Fruit fly (Drosophila melanogaster): ENCODE measurements around the gene Surf4.

The Surf4 gene

DNA sequence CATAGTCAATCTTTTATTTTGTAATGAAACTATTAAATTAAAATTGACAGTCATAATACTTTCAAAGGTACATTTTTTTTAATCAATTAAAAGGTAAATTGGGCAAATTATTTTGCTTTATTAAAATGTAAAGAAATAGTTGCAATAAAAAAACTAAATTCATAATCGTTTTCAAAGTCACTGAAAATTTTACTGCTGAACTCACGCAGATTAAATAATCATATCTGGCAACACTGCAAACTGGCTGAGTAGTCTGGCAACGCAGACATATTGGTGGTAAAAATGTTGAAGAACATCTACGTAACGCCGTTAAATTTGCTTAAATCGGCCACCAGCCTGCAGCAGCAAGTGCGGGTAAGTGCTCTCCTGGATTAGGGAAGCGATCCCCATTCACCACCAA is 15.5 kb downstream of the Surf4 start, which contains the start of gene mRpL9 (continued):
- TF ChIP-seq HmgD (GFP tag; optimal IDR thresholded peaks at IDR 0.05) (peak; percentile 17), en (GFP tag; optimal IDR thresholded peaks at IDR 0.05) (no peak), ranshi (GFP tag; IDR thresholded peaks at IDR 0.05) (no peak), CG10267 (tag; optimal IDR thresholded peaks at IDR 0.05) (peak; percentile 47), CG4617 (GFP tag; optimal IDR thresholded peaks at IDR 0.05; ENCODE audit: borderline replicate concordance) (peak; percentile 76), fru (optimal IDR thresholded peaks at IDR 0.05) (no peak), onecut (GFP tag; IDR thresholded peaks at IDR 0.05) (no peak), ems (GFP tag; optimal IDR thresholded peaks at IDR 0.05) (no peak), CG30403 (GFP tag; optimal IDR thresholded peaks at IDR 0.05) (peak; percentile 43), E2f2 (GFP tag; IDR thresholded peaks at IDR 0.05) (peak; percentile 70), zf30C (GFP tag; optimal IDR thresholded peaks at IDR 0.05) (peak; percentile 10), Hr78 (GFP tag; optimal IDR thresholded peaks at IDR 0.05) (no peak), CG17912 (GFP tag; optimal IDR thresholded peaks at IDR 0.05) (no peak), Camta (GFP tag; optimal IDR thresholded peaks at IDR 0.05) (no peak), CG6683 (GFP tag; optimal IDR thresholded peaks at IDR 0.05) (no peak), Doc3 (GFP tag; IDR thresholded peaks at IDR 0.05; ENCODE audit: partially characterized antibody) (peak; percentile 34; the same call in 1 of the 3 replicates), Fer2 (tag; optimal IDR thresholded peaks at IDR 0.05) (no peak), CG12391 (tag; optimal IDR thresholded peaks at IDR 0.05) (peak; percentile 42), Gug (GFP tag; IDR thresholded peaks at IDR 0.05) (peak; percentile 41; the same call in 1 of the 4 replicates), CG8281 (tag; optimal IDR thresholded peaks at IDR 0.05) (no peak), tap (tag; optimal IDR thresholded peaks at IDR 0.05) (no peak), CG4730 (GFP tag; IDR thresholded peaks at IDR 0.05) (no peak), fd96Cb (tag; optimal IDR thresholded peaks at IDR 0.05) (no peak), Fer1 (GFP tag; optimal IDR thresholded peaks at IDR 0.05) (peak; percentile 20), Pdp1 (GFP tag; optimal IDR thresholded peaks at IDR 0.05) (peak in 1 of 2 experiments; percentile 93), Xrp1 (GFP tag; IDR thresholded peaks at IDR 0.05) (no peak), chif (GFP tag; optimal IDR thresholded peaks at IDR 0.05) (no peak), CG3847 (GFP tag; IDR thresholded peaks at IDR 0.05) (peak; percentile 58), CG8290 (GFP tag; optimal IDR thresholded peaks at IDR 0.05) (no peak), CG8290 (tag; optimal IDR thresholded peaks at IDR 0.05) (no peak), CG12155 (GFP tag; optimal IDR thresholded peaks at IDR 0.05) (peak; percentile 65), fd3F (GFP tag; optimal IDR thresholded peaks at IDR 0.05) (no peak)

DNA sequence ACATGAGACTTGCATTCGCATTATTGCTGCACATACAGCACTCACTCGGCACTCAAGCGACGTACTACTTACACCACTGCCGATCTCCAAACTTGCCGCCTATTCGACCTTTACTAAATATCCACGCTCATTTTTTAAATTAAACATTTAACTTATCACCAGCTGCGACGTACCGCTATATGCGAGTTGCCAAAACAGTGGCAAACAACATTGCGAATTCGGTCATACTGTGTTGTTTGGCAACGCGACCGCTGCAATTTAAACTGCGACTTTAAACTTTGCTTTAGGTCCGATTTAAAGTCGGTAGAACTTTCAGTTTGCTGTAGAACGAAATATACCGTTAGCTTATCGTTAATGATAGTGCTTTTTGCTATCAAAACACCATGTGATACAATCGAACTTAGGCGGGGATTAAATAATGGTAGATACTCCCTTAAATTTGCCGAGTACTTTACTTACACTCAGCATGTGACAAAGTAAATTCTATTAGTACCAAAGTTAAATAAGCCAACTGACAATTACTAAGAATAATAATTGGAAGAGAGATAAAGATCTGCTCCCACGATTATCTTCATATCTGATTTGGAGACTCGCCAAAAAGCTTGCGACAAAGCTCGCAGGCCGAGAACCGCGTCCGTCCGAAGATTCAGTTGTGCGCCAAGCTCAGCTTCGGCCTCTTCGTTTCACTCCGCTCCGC is 17.7 kb downstream of the Surf4 start, which contains the start of the genes CG6236 and ea:
Gene CG6236, minus strand, starts transcription at position 187 of the 697 bp plus-strand sequence.
Gene ea, plus strand, starts transcription at position 647 of the 697 bp plus-strand sequence.
- no peak for TF ChIP-seq maf-S (GFP tag; optimal IDR thresholded peaks at IDR 0.05)
- no peak for TF ChIP-seq Bteb2 (GFP tag; optimal IDR thresholded peaks at IDR 0.05)
- TF ChIP-seq sima (GFP tag; optimal IDR thresholded peaks at IDR 0.05): no peak
- no peak for TF ChIP-seq CG6175 (GFP tag; IDR thresholded peaks at IDR 0.05)
- no peak for TF ChIP-seq CG8478 (optimal IDR thresholded peaks at IDR 0.05)
- no peak for TF ChIP-seq lilli (GFP tag; optimal IDR thresholded peaks at IDR 0.05)
- TF ChIP-seq bbx (GFP tag; IDR thresholded peaks at IDR 0.05; ENCODE audit: partially characterized antibody): no peak
- no peak for TF ChIP-seq CG2202 (tag; optimal IDR thresholded peaks at IDR 0.05)
- TF ChIP-seq Trl (optimal IDR thresholded peaks at IDR 0.05): no peak
- TF ChIP-seq Trl (GFP tag; optimal IDR thresholded peaks at IDR 0.05): no peak
- TF ChIP-seq CG9797 (GFP tag; optimal IDR thresholded peaks at IDR 0.05): peak; percentile 65
- TF ChIP-seq pb (GFP tag; optimal IDR thresholded peaks at IDR 0.05): no peak
- TF ChIP-seq Nf-YB (GFP tag; optimal IDR thresholded peaks at IDR 0.05): no peak
- no peak for TF ChIP-seq Nf-YC (tag; optimal IDR thresholded peaks at IDR 0.05)
- TF ChIP-seq CoRest (tag; optimal IDR thresholded peaks at IDR 0.05): no peak
- no peak for TF ChIP-seq mld (GFP tag; IDR thresholded peaks at IDR 0.05; ENCODE audit: partially characterized antibody)
- TF ChIP-seq CG6654 (GFP tag; optimal IDR thresholded peaks at IDR 0.05): no peak
- no peak for TF ChIP-seq tx (GFP tag; optimal IDR thresholded peaks at IDR 0.05)
- no peak for TF ChIP-seq bcd (GFP tag; optimal IDR thresholded peaks at IDR 0.05)
- TF ChIP-seq bowl (GFP tag; IDR thresholded peaks at IDR 0.05): no peak
- TF ChIP-seq pnt (GFP tag; optimal IDR thresholded peaks at IDR 0.05): no peak
